Worm (Caenorhabditis elegans): ENCODE data around the gene lact-9.

DNA sequence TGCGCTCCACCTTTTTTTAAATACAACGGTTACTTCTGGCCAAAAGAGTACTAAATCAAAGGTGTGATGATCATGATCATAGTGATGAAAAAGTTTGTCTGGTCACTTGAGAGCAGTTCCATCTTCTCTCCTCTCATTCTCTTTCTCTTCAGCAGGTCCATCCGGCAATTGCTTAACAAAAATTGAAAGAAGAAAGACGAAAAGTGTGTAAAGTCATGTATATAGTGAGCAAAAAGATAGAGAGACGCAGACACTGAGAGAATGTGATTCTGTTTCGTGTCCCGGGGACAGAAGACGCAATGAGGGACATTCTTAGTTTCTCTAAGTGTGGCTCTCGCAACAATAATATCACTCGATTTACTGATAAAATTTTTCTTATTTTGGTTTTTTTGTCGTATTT lies 36.6 kb downstream of the lact-9 start:
- no peak for TF ChIP-seq him-1 (tag; optimal IDR thresholded peaks at IDR 0.05)
- no peak for TF ChIP-seq dao-5 (tag; optimal IDR thresholded peaks at IDR 0.05)

All from whole organism, L4/young adult.